Worm (Caenorhabditis elegans) whole organism, L2 larva: Measurements from ENCODE around the gene kbp-3.
"Not testable (repeated sequence)": the region's sequence is repeated elsewhere in the genome, so short reads cannot be mapped to it uniquely, and the experiment has no call there.

ENCODE experiments used
- F13H6.1 ChIP-seq: sonication (generic microtip); optimal IDR thresholded peaks from 2 replicates; lab custom pipeline; 2016; ENCODE audit warnings: missing genetic modification characterization, missing compliant biosample characterization
- R02D3.7 ChIP-seq: fragments of 150-350 bp; optimal IDR thresholded peaks from 2 replicates; lab custom pipeline; 2014; ENCODE audit warnings: missing biosample characterization, missing genetic modification characterization
- alr-1 ChIP-seq: fragments of 150-350 bp; optimal IDR thresholded peaks from 2 replicates; lab custom pipeline; 2014; ENCODE audit warnings: missing biosample characterization, missing genetic modification characterization
- aly-2 ChIP-seq: fragments of 150-350 bp; optimal IDR thresholded peaks from 2 replicates; lab custom pipeline; 2014; ENCODE audit warnings: missing biosample characterization, missing genetic modification characterization
- ceh-82 ChIP-seq: fragments of 150-350 bp; optimal IDR thresholded peaks from 2 replicates; lab custom pipeline; 2014; ENCODE audit warnings: missing biosample characterization, missing genetic modification characterization
- crh-2 ChIP-seq: sonication (generic microtip); optimal IDR thresholded peaks from 2 replicates; lab custom pipeline; 2017; ENCODE audit warnings: missing biosample characterization, missing genetic modification characterization
- dmd-4 ChIP-seq: sonication (generic microtip); optimal IDR thresholded peaks from 2 replicates; lab custom pipeline; 2017; ENCODE audit warnings: missing biosample characterization, missing genetic modification characterization
- egl-27 ChIP-seq: sonication (generic microtip); optimal IDR thresholded peaks from 3 replicates; lab custom pipeline; 2017; ENCODE audit warnings: missing biosample characterization, missing genetic modification reagents, missing genetic modification characterization
- elt-3 ChIP-seq: sonication (generic microtip); optimal IDR thresholded peaks from 2 replicates; lab custom pipeline; 2017; ENCODE audit warnings: missing biosample characterization, missing genetic modification characterization
- fos-1 ChIP-seq: fragments of 150-350 bp; optimal IDR thresholded peaks from 2 replicates; lab custom pipeline; 2014; ENCODE audit warnings: missing biosample characterization, missing genetic modification characterization
- gmeb-1 ChIP-seq: fragments of 150-350 bp; optimal IDR thresholded peaks from 2 replicates; lab custom pipeline; 2014; ENCODE audit warnings: missing biosample characterization, missing genetic modification characterization
- lin-11 ChIP-seq: fragments of 150-350 bp; sonication (generic microtip); optimal IDR thresholded peaks from 2 replicates; lab custom pipeline; 2014; ENCODE audit warnings: missing biosample characterization, missing genetic modification characterization, inconsistent platforms, mixed read lengths
- lin-39 ChIP-seq: fragments of 150-350 bp; optimal IDR thresholded peaks from 2 replicates; lab custom pipeline; 2014; ENCODE audit warnings: missing biosample characterization, missing genetic modification reagents, missing genetic modification characterization
- nhr-11 ChIP-seq: fragments of 150-350 bp; optimal IDR thresholded peaks from 2 replicates; lab custom pipeline; 2014; ENCODE audit warnings: missing biosample characterization, missing genetic modification characterization
- nhr-21 ChIP-seq: fragments of 150-350 bp; optimal IDR thresholded peaks from 2 replicates; lab custom pipeline; 2014; ENCODE audit warnings: missing biosample characterization, missing genetic modification characterization
- nhr-237 ChIP-seq: fragments of 150-350 bp; optimal IDR thresholded peaks from 2 replicates; lab custom pipeline; 2014; ENCODE audit warnings: missing biosample characterization, missing genetic modification characterization
- nhr-6 ChIP-seq: fragments of 150-350 bp; optimal IDR thresholded peaks from 2 replicates; lab custom pipeline; 2014; ENCODE audit warnings: missing biosample characterization, missing genetic modification characterization
- sem-4 ChIP-seq: fragments of 150-350 bp; optimal IDR thresholded peaks from 2 replicates; lab custom pipeline; 2014; ENCODE audit warnings: missing biosample characterization, missing genetic modification reagents, missing genetic modification characterization
- skn-1 ChIP-seq: sonication (generic microtip); optimal IDR thresholded peaks from 2 replicates; lab custom pipeline; 2017; ENCODE audit warnings: missing biosample characterization, missing genetic modification characterization
- unc-55 ChIP-seq: fragments of 150-350 bp; sonication (generic microtip); optimal IDR thresholded peaks from 3 replicates; lab custom pipeline; 2014; ENCODE audit warnings: missing biosample characterization, missing genetic modification reagents, missing genetic modification characterization
- unc-62 ChIP-seq: fragments of 150-350 bp; optimal IDR thresholded peaks from 2 replicates; lab custom pipeline; 2014; ENCODE audit warnings: missing biosample characterization, missing genetic modification reagents, missing genetic modification characterization
- ztf-1 ChIP-seq: fragments of 200-800 bp; sonication (Bioruptor generic); conservative IDR thresholded peaks from 2 replicates; pipeline ENCODE4 v1.3.6; 2022; ENCODE audit warnings: missing genetic modification characterization, missing compliant biosample characterization

The kbp-3 gene

DNA sequence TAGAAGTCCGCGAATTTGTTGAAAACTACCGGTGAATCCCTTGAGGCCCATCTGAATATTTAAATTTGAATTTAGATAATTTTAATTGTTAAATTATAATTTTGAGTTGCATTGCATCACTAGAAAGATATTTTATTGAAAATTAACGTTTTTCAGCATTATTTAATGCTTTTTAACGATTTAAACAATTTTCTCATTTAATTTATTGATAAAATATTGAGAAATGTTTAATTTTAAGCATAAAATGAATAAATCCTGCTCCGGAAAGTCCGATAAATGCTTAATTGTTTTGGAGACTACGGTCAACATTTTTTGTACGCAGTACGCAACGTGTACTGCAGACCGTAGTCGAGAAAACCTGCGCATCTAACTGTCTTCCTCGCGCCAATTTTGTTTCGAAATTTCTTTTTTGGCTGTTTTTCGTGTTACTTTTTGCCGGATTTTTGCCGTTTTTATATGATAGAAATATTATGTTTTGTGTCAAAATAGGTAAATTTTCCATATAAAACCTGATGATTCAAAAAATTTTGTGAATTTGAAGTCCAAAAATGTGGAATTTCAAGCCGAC, 40.4 kb downstream of the kbp-3 start, which contains the start of the genes Y54G11A.17, lin-7 and elof-1 (continued):
- TF ChIP-seq aly-2 (tag; lab: Kevin White, UChicago) (no peak), sem-4 (peak; percentile 54), elt-3 (no peak), dmd-4 (no peak), unc-55 (GFP tag; lab: Kevin White, UChicago) (peak; percentile 98), F13H6.1 (tag; lab: Kevin White, UChicago) (peak; percentile 66), unc-62 (no peak), crh-2 (peak; percentile 91), ztf-1 (GFP tag; lab: Robert Waterston, UW) (no peak), ceh-82 (tag; lab: Kevin White, UChicago) (peak; percentile 12), nhr-6 (tag; lab: Kevin White, UChicago) (peak; percentile 61), gmeb-1 (tag; lab: Kevin White, UChicago) (peak; percentile 80), alr-1 (tag; lab: Kevin White, UChicago) (no peak), R02D3.7 (no peak), nhr-11 (tag; lab: Kevin White, UChicago) (no peak), egl-27 (tag; lab: Kevin White, UChicago) (peak; percentile 68), lin-39 (tag; lab: Kevin White, UChicago) (no peak), skn-1 (tag; lab: Kevin White, UChicago) (peak; percentile 3)

DNA sequence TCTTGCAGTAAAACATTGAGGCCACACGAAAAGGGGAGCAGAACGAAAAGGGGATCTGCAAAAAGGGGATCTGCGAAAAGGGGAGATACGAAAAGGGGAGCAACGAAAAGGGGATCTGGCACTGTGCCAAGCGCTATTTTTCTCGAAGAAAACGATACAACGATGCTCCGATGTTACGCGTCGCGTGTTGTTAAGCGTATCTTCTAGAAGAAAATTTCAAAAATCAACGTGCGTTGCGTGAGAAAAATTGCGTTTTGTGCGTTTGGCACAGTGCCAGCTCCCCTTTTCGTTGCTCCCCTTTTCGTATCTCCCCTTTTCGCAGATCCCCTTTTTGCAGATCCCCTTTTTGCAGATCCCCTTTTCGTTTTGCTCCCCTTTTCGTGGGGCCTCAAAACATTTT, 43.6 kb downstream of the kbp-3 start, which contains the start of gene Y54G11A.9:
Gene Y54G11A.9 (minus strand): TSS at position 196 of the 400 bp plus-strand sequence.
- TF ChIP-seq alr-1 (tag; lab: Kevin White, UChicago); lin-11 (tag; lab: Kevin White, UChicago); fos-1: not testable (repeated sequence)

DNA sequence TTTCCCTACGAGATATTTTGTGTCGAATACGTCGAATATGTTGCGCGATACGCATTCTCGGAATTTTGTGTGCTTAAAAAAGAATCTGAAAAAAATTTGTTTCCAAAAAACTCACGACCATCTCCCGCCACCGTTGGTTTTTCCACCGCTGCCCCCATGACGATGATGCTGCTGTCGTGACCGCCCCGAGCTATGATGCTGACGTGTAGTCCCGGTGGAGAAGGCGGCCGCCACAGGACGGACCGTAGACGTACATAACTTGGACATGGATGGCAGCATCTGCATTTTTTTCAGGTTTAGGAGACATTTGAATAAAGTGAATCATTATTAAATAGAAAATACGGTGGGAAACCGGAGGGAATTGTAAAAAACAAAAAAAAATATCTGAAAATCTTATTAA, 45.7 kb downstream of the kbp-3 start, which contains the start of gene ddl-3:
Gene ddl-3 (minus strand): TSS at position 289 of the 400 bp plus-strand sequence.
- TF ChIP-seq nhr-237 (tag; lab: Kevin White, UChicago); nhr-21 (tag; lab: Kevin White, UChicago); R02D3.7: not testable (repeated sequence)
